Worm (Caenorhabditis elegans) whole organism, L4 larva: ENCODE measurements around the gene C44E12.1.

Source experiments
- D1046.2 ChIP-seq: fragments of 200-800 bp; sonication (Bioruptor generic); IDR thresholded peaks from 2 replicates; pipeline ENCODE4 v1.3.6; 2022; ENCODE audit warnings: missing genetic modification characterization, missing compliant biosample characterization
- F44E2.7 ChIP-seq: fragments of 200-800 bp; sonication (Bioruptor generic); IDR thresholded peaks from 2 replicates; pipeline ENCODE4 v2.1.2; 2022; ENCODE audit warnings: missing genetic modification characterization, missing compliant biosample characterization
- R02D3.7 ChIP-seq: fragments of 150-350 bp; sonication (generic microtip); optimal IDR thresholded peaks from 3 replicates; lab custom pipeline; 2014; ENCODE audit warnings: missing biosample characterization, missing genetic modification characterization
- T20F7.1 ChIP-seq: fragments of 200-800 bp; sonication (Bioruptor generic); optimal IDR thresholded peaks from 2 replicates; lab custom pipeline; 2018; ENCODE audit warnings: mild to moderate bottlenecking, missing genetic modification characterization, missing compliant biosample characterization
- T26A8.4 ChIP-seq: fragments of 200-800 bp; sonication (Bioruptor generic); IDR thresholded peaks from 2 replicates; pipeline ENCODE4 v1.3.6; 2022; ENCODE audit warnings: missing genetic modification characterization, missing compliant biosample characterization
- Y75B8A.6 ChIP-seq: fragments of 200-800 bp; sonication (Bioruptor generic); IDR thresholded peaks from 2 replicates; pipeline ENCODE4 v1.3.6; 2022; ENCODE audit warnings: missing genetic modification reagents, missing genetic modification characterization, missing compliant biosample characterization
- ama-1 ChIP-seq: fragments of 150-350 bp; optimal IDR thresholded peaks from 2 replicates; lab custom pipeline; 2014; ENCODE audit warnings: inconsistent platforms, mixed read lengths
- arid-1 ChIP-seq: fragments of 200-800 bp; sonication (Bioruptor generic); conservative IDR thresholded peaks from 2 replicates; pipeline ENCODE4 v1.3.6; 2022; ENCODE audit warnings: missing genetic modification reagents, missing genetic modification characterization, missing compliant biosample characterization
- attf-4 ChIP-seq: sonication (generic microtip); optimal IDR thresholded peaks from 3 replicates; lab custom pipeline; 2017; ENCODE audit warnings: missing biosample characterization, missing genetic modification characterization
- ceh-44 ChIP-seq: fragments of 200-800 bp; sonication (Bioruptor generic); IDR thresholded peaks from 2 replicates; pipeline ENCODE4 v1.3.6; 2022; ENCODE audit warnings: missing genetic modification reagents, missing genetic modification characterization, missing compliant biosample characterization
- ces-1 ChIP-seq: fragments of 150-350 bp; sonication (generic microtip); optimal IDR thresholded peaks from 4 replicates; lab custom pipeline; 2014; ENCODE audit warnings: missing biosample characterization, missing genetic modification reagents, missing genetic modification characterization
- cey-2 ChIP-seq: sonication (generic microtip); optimal IDR thresholded peaks from 3 replicates; lab custom pipeline; 2017; ENCODE audit warnings: missing genetic modification characterization, mild to moderate bottlenecking, missing compliant biosample characterization, antibody characterized with exemption, borderline replicate concordance; ENCODE audit not compliant: insufficient read depth
- ctbp-1 ChIP-seq: fragments of 200-800 bp; sonication (Bioruptor generic); IDR thresholded peaks from 2 replicates; pipeline ENCODE4 v1.3.6; 2022; ENCODE audit warnings: missing genetic modification reagents, missing genetic modification characterization, missing compliant biosample characterization
- daf-12 ChIP-seq: fragments of 150-350 bp; optimal IDR thresholded peaks from 2 replicates; lab custom pipeline; 2014; ENCODE audit warnings: missing biosample characterization, missing genetic modification reagents, missing genetic modification characterization
- daf-16 ChIP-seq, 3 experiments: sonication (generic microtip); optimal IDR thresholded peaks; 2 replicates each; lab custom pipeline; 2016 to 2017; ENCODE audit warnings: missing genetic modification characterization in 3 of 3, missing genetic modification reagents in 3 of 3, mild to moderate bottlenecking in 2 of 3, missing compliant biosample characterization in 2 of 3, missing biosample characterization in 1 of 3, moderate library complexity in 1 of 3
- daf-19 ChIP-seq: fragments of 200-800 bp; sonication (Bioruptor generic); conservative IDR thresholded peaks from 2 replicates; pipeline ENCODE4 v1.3.6; 2022; ENCODE audit warnings: missing genetic modification characterization, missing compliant biosample characterization
- dmd-6 ChIP-seq: fragments of 200-800 bp; sonication (Bioruptor generic); IDR thresholded peaks from 2 replicates; pipeline ENCODE4 v1.3.6; 2022; ENCODE audit warnings: missing genetic modification reagents, missing genetic modification characterization, missing compliant biosample characterization
- dmd-8 ChIP-seq: fragments of 200-800 bp; sonication (Bioruptor generic); IDR thresholded peaks from 2 replicates; pipeline ENCODE4 v1.3.6; 2022; ENCODE audit warnings: missing genetic modification characterization, missing compliant biosample characterization
- egl-43 ChIP-seq: fragments of 200-800 bp; sonication (Bioruptor generic); IDR thresholded peaks from 2 replicates; pipeline ENCODE4 v1.3.6; 2022; ENCODE audit warnings: missing genetic modification reagents, missing genetic modification characterization, missing compliant biosample characterization
- fkh-10 ChIP-seq: fragments of 150-350 bp; optimal IDR thresholded peaks from 2 replicates; lab custom pipeline; 2014; ENCODE audit warnings: missing biosample characterization, missing genetic modification reagents, missing genetic modification characterization
- fos-1 ChIP-seq: fragments of 150-350 bp; optimal IDR thresholded peaks from 2 replicates; lab custom pipeline; 2014; ENCODE audit warnings: missing biosample characterization, missing genetic modification characterization
- hlh-11 ChIP-seq: fragments of 200-800 bp; sonication (Bioruptor generic); optimal IDR thresholded peaks from 2 replicates; lab custom pipeline; 2018; ENCODE audit warnings: mild to moderate bottlenecking, missing genetic modification characterization, missing compliant biosample characterization
- hlh-30 ChIP-seq: sonication (generic microtip); optimal IDR thresholded peaks from 2 replicates; lab custom pipeline; 2017; ENCODE audit warnings: antibody characterized with exemption, mild to moderate bottlenecking, missing genetic modification characterization, missing compliant biosample characterization; ENCODE audit not compliant: insufficient read depth
- hmg-1.1 ChIP-seq: fragments of 200-800 bp; sonication (Bioruptor generic); IDR thresholded peaks from 2 replicates; pipeline ENCODE4 v1.3.6; 2022; ENCODE audit warnings: missing genetic modification reagents, missing genetic modification characterization, missing compliant biosample characterization
- lim-7 ChIP-seq: fragments of 200-800 bp; sonication (Bioruptor generic); IDR thresholded peaks from 2 replicates; pipeline ENCODE4 v1.3.6; 2022; ENCODE audit warnings: missing genetic modification characterization, missing compliant biosample characterization
- lin-38 ChIP-seq: fragments of 200-800 bp; sonication (Bioruptor generic); IDR thresholded peaks from 2 replicates; pipeline ENCODE4 v1.3.6; 2022; ENCODE audit warnings: missing genetic modification reagents, missing genetic modification characterization, missing compliant biosample characterization
- lin-39 ChIP-seq: fragments of 150-350 bp; optimal IDR thresholded peaks from 2 replicates; lab custom pipeline; 2014; ENCODE audit warnings: missing biosample characterization, missing genetic modification reagents, missing genetic modification characterization
- madf-5 ChIP-seq, 2 experiments: fragments of 200-800 bp; sonication (Bioruptor generic); IDR thresholded peaks; 2 replicates each; pipeline ENCODE4 v1.3.6; 2022; ENCODE audit warnings: missing compliant biosample characterization in 2 of 2, missing genetic modification characterization in 2 of 2
- madf-9 ChIP-seq: fragments of 200-800 bp; sonication (Bioruptor generic); conservative IDR thresholded peaks from 2 replicates; pipeline ENCODE4 v1.3.6; 2022; ENCODE audit warnings: missing genetic modification reagents, missing genetic modification characterization, missing compliant biosample characterization
- mdl-1 ChIP-seq, 2 experiments: fragments of 150-350 bp in 1 of 2; sonication (generic microtip) in 1 of 2; optimal IDR thresholded peaks; 2 replicates each; lab custom pipeline; 2014 to 2017; ENCODE audit warnings: missing biosample characterization in 2 of 2, missing genetic modification characterization in 2 of 2
- mep-1 ChIP-seq: fragments of 150-350 bp; sonication (generic microtip); optimal IDR thresholded peaks from 3 replicates; lab custom pipeline; 2014; ENCODE audit warnings: missing biosample characterization, missing genetic modification characterization
- mes-2 ChIP-seq: sonication (generic microtip); optimal IDR thresholded peaks from 2 replicates; lab custom pipeline; 2016; ENCODE audit warnings: missing genotype, mild to moderate bottlenecking, missing genetic modification characterization, missing compliant biosample characterization; ENCODE audit not compliant: poor library complexity, severe bottlenecking
- nhr-10 ChIP-seq: fragments of 150-350 bp; optimal IDR thresholded peaks from 2 replicates; lab custom pipeline; 2014; ENCODE audit warnings: missing biosample characterization, missing genetic modification characterization
- nhr-102 ChIP-seq: sonication (generic microtip); optimal IDR thresholded peaks from 2 replicates; lab custom pipeline; 2016; ENCODE audit warnings: mild to moderate bottlenecking, missing genetic modification characterization, moderate library complexity, missing compliant biosample characterization
- nhr-28 ChIP-seq: fragments of 150-350 bp; optimal IDR thresholded peaks from 2 replicates; lab custom pipeline; 2014; ENCODE audit warnings: missing biosample characterization, missing genetic modification characterization
- nhr-6 ChIP-seq: fragments of 150-350 bp; optimal IDR thresholded peaks from 2 replicates; lab custom pipeline; 2014; ENCODE audit warnings: missing biosample characterization, missing genetic modification characterization
- php-3 ChIP-seq: fragments of 200-800 bp; sonication (Bioruptor generic); IDR thresholded peaks from 2 replicates; pipeline ENCODE4 v1.3.6; 2022; ENCODE audit warnings: missing genetic modification reagents, missing genetic modification characterization, missing compliant biosample characterization
- sdz-12 ChIP-seq: fragments of 200-800 bp; sonication (Bioruptor generic); optimal IDR thresholded peaks from 2 replicates; lab custom pipeline; 2018; ENCODE audit warnings: mild to moderate bottlenecking, missing genetic modification characterization, missing compliant biosample characterization
- skn-1 ChIP-seq: fragments of 150-350 bp; optimal IDR thresholded peaks from 2 replicates; lab custom pipeline; 2014; ENCODE audit warnings: missing biosample characterization, missing genetic modification characterization
- snpc-4 ChIP-seq: fragments of 150-350 bp; optimal IDR thresholded peaks from 2 replicates; lab custom pipeline; 2014; ENCODE audit warnings: missing biosample characterization, missing genetic modification characterization
- spr-1 ChIP-seq: sonication (generic microtip); optimal IDR thresholded peaks from 2 replicates; lab custom pipeline; 2016; ENCODE audit warnings: mild to moderate bottlenecking, missing genetic modification characterization, missing compliant biosample characterization
- tag-97 ChIP-seq: fragments of 200-800 bp; sonication (Bioruptor generic); IDR thresholded peaks from 2 replicates; pipeline ENCODE4 v1.3.6; 2022; ENCODE audit warnings: missing genetic modification characterization, missing compliant biosample characterization
- unc-62 ChIP-seq, 3 experiments: fragments of 150-350 bp in 1 of 3; sonication (generic microtip); optimal IDR thresholded peaks in 2 of 3; peaks in 1 of 3; 1 replicate in 1 of 3; 2 replicates in 2 of 3; lab custom pipeline; 2014 to 2017; ENCODE audit warnings: missing biosample characterization in 3 of 3, missing genetic modification characterization in 3 of 3, missing genetic modification reagents in 3 of 3, missing genotype in 1 of 3
- zag-1 ChIP-seq: fragments of 150-350 bp; optimal IDR thresholded peaks from 2 replicates; lab custom pipeline; 2014; ENCODE audit warnings: missing biosample characterization, missing genetic modification characterization
- zfp-2 ChIP-seq: sonication (generic microtip); optimal IDR thresholded peaks from 2 replicates; lab custom pipeline; 2016; ENCODE audit warnings: mild to moderate bottlenecking, missing genetic modification characterization, missing compliant biosample characterization
- zfp-3 ChIP-seq: fragments of 200-800 bp; sonication (Bioruptor generic); conservative IDR thresholded peaks from 2 replicates; pipeline ENCODE4 v1.3.6; 2022; ENCODE audit warnings: missing genetic modification reagents, missing genetic modification characterization, missing compliant biosample characterization
- ztf-7 ChIP-seq: fragments of 150-350 bp; optimal IDR thresholded peaks from 2 replicates; lab custom pipeline; 2014; ENCODE audit warnings: missing biosample characterization, missing genetic modification characterization

C44E12.1 gene

DNA sequence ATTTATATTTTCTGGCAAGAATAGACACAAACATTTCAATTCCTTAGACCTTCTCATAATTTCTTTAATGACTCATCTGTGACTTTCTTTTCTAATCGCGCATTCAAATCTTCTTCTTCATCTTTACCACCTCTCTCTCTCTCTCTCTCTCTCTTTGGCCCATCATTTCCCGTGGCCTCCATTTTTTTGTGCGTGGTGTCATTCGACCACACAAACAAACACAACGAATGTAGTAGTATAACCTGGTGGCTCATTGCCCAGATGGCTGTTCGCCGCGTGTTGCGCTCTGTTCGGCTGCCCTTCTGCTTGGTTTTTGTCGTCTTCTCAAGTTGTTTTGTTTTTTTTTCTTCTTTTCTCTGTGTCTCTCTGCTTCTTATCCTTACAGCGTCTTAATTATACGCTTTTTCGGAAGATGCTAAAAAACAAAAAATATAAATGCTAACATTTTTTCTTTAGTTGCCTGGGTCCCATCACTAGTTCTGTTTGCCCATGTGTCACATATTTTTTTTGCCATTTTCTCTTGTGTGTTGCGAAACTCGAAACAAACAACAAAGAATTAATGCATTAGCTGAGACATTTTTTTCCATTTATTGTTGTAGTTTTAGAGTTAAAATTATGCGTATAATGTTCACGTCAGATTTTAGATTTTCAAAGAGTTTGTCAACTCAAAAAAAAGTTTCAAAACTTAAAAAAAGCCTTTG, 19.1 kb upstream of the C44E12.1 start:
- TF ChIP-seq hlh-30 (tag; lab: Kevin White, UChicago), result peak; percentile 38
- no peak for TF ChIP-seq ctbp-1
- TF ChIP-seq F44E2.7 (GFP tag; lab: Robert Waterston, UW), result no peak
- no peak for TF ChIP-seq lin-39 (tag; lab: Kevin White, UChicago)
- TF ChIP-seq fos-1 (tag; lab: Kevin White, UChicago), result no peak
- TF ChIP-seq php-3, result no peak
- peak; percentile 48 for TF ChIP-seq nhr-28 (tag; lab: Kevin White, UChicago)
- no peak for TF ChIP-seq snpc-4 (tag; lab: Kevin White, UChicago)
- no peak for TF ChIP-seq daf-12 (tag; lab: Kevin White, UChicago)
- no peak for TF ChIP-seq lim-7 (GFP tag; lab: Robert Waterston, UW)
- peak; percentile 13 for TF ChIP-seq ztf-7 (tag; lab: Kevin White, UChicago)
- TF ChIP-seq ces-1 (GFP tag; lab: Kevin White, UChicago), result no peak
- no peak for TF ChIP-seq zag-1 (tag; lab: Kevin White, UChicago)
- TF ChIP-seq sdz-12 (GFP tag; lab: Kevin White, UChicago), result no peak
- TF ChIP-seq daf-16 (GFP tag; optimal IDR thresholded peaks at IDR 0.05; lab: Kevin White, UChicago), result peak in 1 of 2 experiments; percentile 19
- no peak for TF ChIP-seq daf-16 (tag; optimal IDR thresholded peaks at IDR 0.05; lab: Kevin White, UChicago)
- peak; percentile 68 for TF ChIP-seq mep-1 (tag; lab: Kevin White, UChicago)
- peak; percentile 35 for TF ChIP-seq nhr-6
- no peak for TF ChIP-seq tag-97 (GFP tag; lab: Robert Waterston, UW)
- peak in 1 of 2 experiments; percentile 46 for TF ChIP-seq mdl-1 (tag; optimal IDR thresholded peaks at IDR 0.05; lab: Kevin White, UChicago)
- no peak for TF ChIP-seq zfp-2
- no peak for TF ChIP-seq dmd-8 (GFP tag; lab: Robert Waterston, UW)
- TF ChIP-seq madf-9 (GFP tag; lab: Robert Waterston, UW), result no peak
- TF ChIP-seq dmd-6 (GFP tag; lab: Robert Waterston, UW), result 0 out of 2 replicates have a peak, but pooled peaks have one; percentile 22
- no peak for TF ChIP-seq nhr-10
- peak; percentile 58 for TF ChIP-seq hlh-11 (tag; lab: Kevin White, UChicago)
- peak in 1 of 2 experiments; percentile 28 for TF ChIP-seq unc-62 (GFP tag; optimal IDR thresholded peaks at IDR 0.05 in 1 of 2; lab: Kevin White, UChicago)
- no peak for TF ChIP-seq unc-62 (tag; optimal IDR thresholded peaks at IDR 0.05; lab: Kevin White, UChicago)
- TF ChIP-seq, all 104 proteins: peak for 10

ce11 chrX:7578308-7578707, 18.4 kb upstream of the C44E12.1 start:
- TF ChIP-seq T26A8.4 (GFP tag; lab: Robert Waterston, UW) (no peak), fos-1 (tag; lab: Kevin White, UChicago) (no peak), nhr-102 (tag; lab: Kevin White, UChicago) (no peak), daf-19 (no peak), fkh-10 (no peak), R02D3.7 (tag; lab: Kevin White, UChicago) (no peak), ama-1 (no peak), arid-1 (no peak), egl-43 (GFP tag; lab: Robert Waterston, UW) (no peak), mes-2 (tag; lab: Kevin White, UChicago) (no peak), zfp-3 (GFP tag; lab: Robert Waterston, UW) (peak; percentile 58; the same call in 1 of the 2 replicates), spr-1 (tag; lab: Kevin White, UChicago) (no peak), Y75B8A.6 (GFP tag; lab: Robert Waterston, UW) (no peak), skn-1 (tag; lab: Kevin White, UChicago) (no peak), attf-4 (tag; lab: Kevin White, UChicago) (no peak), T20F7.1 (GFP tag; lab: Kevin White, UChicago) (no peak), daf-16 (GFP tag; optimal IDR thresholded peaks at IDR 0.05; lab: Kevin White, UChicago) (no peak), daf-16 (tag; optimal IDR thresholded peaks at IDR 0.05; lab: Kevin White, UChicago) (peak; percentile 57), hmg-1.1 (GFP tag; lab: Robert Waterston, UW) (0 out of 2 replicates have a peak, but pooled peaks have one; percentile 12), php-3 (0 out of 2 replicates have a peak, but pooled peaks have one; percentile 49), D1046.2 (GFP tag; lab: Robert Waterston, UW) (no peak), lin-38 (no peak), cey-2 (tag; lab: Kevin White, UChicago) (no peak), madf-5 (GFP tag; IDR thresholded peaks at IDR 0.05; lab: Robert Waterston, UW) (no peak), ztf-7 (tag; lab: Kevin White, UChicago) (no peak), madf-9 (GFP tag; lab: Robert Waterston, UW) (no peak), zag-1 (tag; lab: Kevin White, UChicago) (no peak), ceh-44 (GFP tag; lab: Robert Waterston, UW) (no peak)
